Fruit fly (Drosophila melanogaster) whole organism, wandering third instar larva: Measurements from ENCODE around the gene Clbn.

Source experiments
- Abd-B ChIP-seq: fragments of >200 bp; optimal IDR thresholded peaks from 2 replicates; lab custom pipeline; 2017; ENCODE audit warnings: missing biosample characterization, missing genetic modification characterization
- CG32264 ChIP-seq: fragments of 200-800 bp; sonication (Bioruptor generic); optimal IDR thresholded peaks from 2 replicates; lab custom pipeline; 2016; ENCODE audit warnings: missing biosample characterization, missing genetic modification characterization
- CG9705 ChIP-seq: fragments of 200-800 bp; sonication (Bioruptor generic); optimal IDR thresholded peaks from 2 replicates; lab custom pipeline; 2018; ENCODE audit warnings: missing biosample characterization, mild to moderate bottlenecking, missing genetic modification characterization
- CrebA ChIP-seq: fragments of 200-800 bp; sonication (Bioruptor generic); optimal IDR thresholded peaks from 2 replicates; lab custom pipeline; 2016; ENCODE audit warnings: missing biosample characterization, mild to moderate bottlenecking, missing genetic modification characterization, borderline replicate concordance
- Dfd ChIP-seq: fragments of >200 bp; optimal IDR thresholded peaks from 2 replicates; lab custom pipeline; 2017; ENCODE audit warnings: missing biosample characterization, missing genetic modification characterization
- Dif ChIP-seq: fragments of 200-275, 200-300 bp; sonication (Bioruptor generic); optimal IDR thresholded peaks from 2 replicates; lab custom pipeline; 2018; ENCODE audit warnings: missing biosample characterization, missing genetic modification characterization; ENCODE audit not compliant: partially characterized antibody
- GATAd ChIP-seq: sonication (Bioruptor generic); optimal IDR thresholded peaks from 2 replicates; lab custom pipeline; 2016; ENCODE audit warnings: missing biosample characterization, missing genetic modification characterization
- HLH106 ChIP-seq: fragments of 200-800 bp; optimal IDR thresholded peaks from 3 replicates; lab custom pipeline; 2019; ENCODE audit warnings: missing biosample characterization, mild to moderate bottlenecking, missing genetic modification characterization, moderate library complexity
- Hnf4 ChIP-seq: fragments of 200-800 bp; sonication (Bioruptor generic); optimal IDR thresholded peaks from 2 replicates; lab custom pipeline; 2016; ENCODE audit warnings: missing biosample characterization, mild to moderate bottlenecking, missing genetic modification characterization
- Hr78 ChIP-seq: fragments of >200 bp; optimal IDR thresholded peaks from 2 replicates; lab custom pipeline; 2017; ENCODE audit warnings: missing biosample characterization, missing genetic modification characterization
- Hr83 ChIP-seq: fragments of 200-300 bp; sonication (Bioruptor generic); optimal IDR thresholded peaks from 2 replicates; lab custom pipeline; 2016; ENCODE audit warnings: missing biosample characterization, mild to moderate bottlenecking, missing genetic modification characterization, moderate library complexity; ENCODE audit not compliant: poor library complexity, severe bottlenecking
- Jra ChIP-seq: sonication (Bioruptor generic); optimal IDR thresholded peaks from 2 replicates; lab custom pipeline; 2016; ENCODE audit warnings: missing biosample characterization, missing genetic modification characterization
- Mio ChIP-seq: sonication (Bioruptor generic); optimal IDR thresholded peaks from 2 replicates; lab custom pipeline; 2016; ENCODE audit warnings: missing biosample characterization, missing genetic modification characterization
- Myc ChIP-seq: fragments of >200 bp; optimal IDR thresholded peaks from 2 replicates; lab custom pipeline; 2017
- N ChIP-seq: fragments of >200 bp; optimal IDR thresholded peaks from 2 replicates; lab custom pipeline; 2018; ENCODE audit warnings: missing biosample characterization, missing external identifiers, missing genetic modification characterization
- OdsH ChIP-seq: fragments of 200-800 bp; sonication (Bioruptor generic); optimal IDR thresholded peaks from 2 replicates; lab custom pipeline; 2016; ENCODE audit warnings: missing biosample characterization, mild to moderate bottlenecking, missing genetic modification characterization
- Rel ChIP-seq, 2 experiments: fragments of 200-800 bp; sonication (Bioruptor generic) in 1 of 2; optimal IDR thresholded peaks; 2 replicates in 1 of 2; 3 replicates in 1 of 2; lab custom pipeline; 2016 to 2019; ENCODE audit warnings: mild to moderate bottlenecking in 2 of 2, missing biosample characterization in 2 of 2, missing genetic modification characterization in 2 of 2, moderate library complexity in 1 of 2
- Sp1 ChIP-seq: fragments of 200-800 bp; sonication (Bioruptor generic); optimal IDR thresholded peaks from 3 replicates; lab custom pipeline; 2019; ENCODE audit warnings: missing biosample characterization, mild to moderate bottlenecking, missing genetic modification characterization, moderate library complexity
- Vsx2 ChIP-seq: fragments of 200-300, 225-300 bp; sonication (Bioruptor generic); optimal IDR thresholded peaks from 2 replicates; lab custom pipeline; 2018; ENCODE audit warnings: missing biosample characterization, missing genetic modification characterization; ENCODE audit not compliant: partially characterized antibody
- br ChIP-seq: fragments of 200-800 bp; sonication (Bioruptor generic); optimal IDR thresholded peaks from 2 replicates; lab custom pipeline; 2016; ENCODE audit warnings: missing biosample characterization, missing genetic modification characterization
- brk ChIP-seq: fragments of 200-800 bp; sonication (Bioruptor generic); optimal IDR thresholded peaks from 2 replicates; lab custom pipeline; 2016; ENCODE audit warnings: missing biosample characterization, mild to moderate bottlenecking, missing genetic modification characterization
- dl ChIP-seq, 2 experiments: fragments of 175-275, 200-275 bp in 1 of 2; fragments of 200-275 bp in 1 of 2; sonication (Bioruptor generic); optimal IDR thresholded peaks; lab custom pipeline; 2018; ENCODE audit warnings: mild to moderate bottlenecking in 2 of 2, missing biosample characterization in 2 of 2, missing genetic modification characterization in 2 of 2, moderate library complexity in 2 of 2; ENCODE audit not compliant: partially characterized antibody in 2 of 2, insufficient read depth in 1 of 2
- dmrt93B ChIP-seq: fragments of 200-800 bp; sonication (Bioruptor generic); optimal IDR thresholded peaks from 2 replicates; lab custom pipeline; 2018; ENCODE audit warnings: missing biosample characterization, mild to moderate bottlenecking, missing genetic modification characterization
- dsf ChIP-seq: sonication (Bioruptor generic); optimal IDR thresholded peaks from 2 replicates; lab custom pipeline; 2016; ENCODE audit warnings: missing biosample characterization, missing genetic modification characterization, borderline replicate concordance
- ey ChIP-seq: fragments of 200-800 bp; sonication (Bioruptor generic); optimal IDR thresholded peaks from 2 replicates; lab custom pipeline; 2016; ENCODE audit warnings: missing biosample characterization, missing genetic modification characterization
- foxo ChIP-seq, 2 experiments: fragments of 200-800 bp; sonication (Bioruptor generic); optimal IDR thresholded peaks; 2 replicates in 1 of 2; 3 replicates in 1 of 2; lab custom pipeline; 2016 to 2017; ENCODE audit warnings: missing biosample characterization in 2 of 2, missing genetic modification characterization in 2 of 2
- fru ChIP-seq: fragments of 200-800 bp; sonication (Bioruptor generic); optimal IDR thresholded peaks from 3 replicates; lab custom pipeline; 2016; ENCODE audit warnings: missing biosample characterization, mild to moderate bottlenecking, missing genetic modification characterization
- h ChIP-seq: fragments of 200-800 bp; sonication (Bioruptor generic); optimal IDR thresholded peaks from 3 replicates; lab custom pipeline; 2016; ENCODE audit warnings: missing biosample characterization, mild to moderate bottlenecking, missing genetic modification characterization
- lola ChIP-seq: fragments of >200 bp; optimal IDR thresholded peaks from 2 replicates; lab custom pipeline; 2017; ENCODE audit warnings: missing biosample characterization, missing genetic modification characterization
- pan ChIP-seq: fragments of >200 bp; optimal IDR thresholded peaks from 2 replicates; lab custom pipeline; 2017
- psq ChIP-seq: fragments of 200-800 bp; sonication (Bioruptor generic); optimal IDR thresholded peaks from 3 replicates; lab custom pipeline; 2017; ENCODE audit warnings: missing biosample characterization, mild to moderate bottlenecking, missing genetic modification characterization, moderate library complexity
- rgr ChIP-seq: fragments of 200-800 bp; sonication (Bioruptor generic); optimal IDR thresholded peaks from 3 replicates; lab custom pipeline; 2016; ENCODE audit warnings: missing biosample characterization, mild to moderate bottlenecking, missing genetic modification characterization
- sage ChIP-seq: fragments of 200-800 bp; sonication (Bioruptor generic); optimal IDR thresholded peaks from 2 replicates; lab custom pipeline; 2016; ENCODE audit warnings: missing biosample characterization, mild to moderate bottlenecking, missing genetic modification characterization
- sv ChIP-seq: fragments of 200-800 bp; sonication (Bioruptor generic); optimal IDR thresholded peaks from 3 replicates; lab custom pipeline; 2016; ENCODE audit warnings: missing biosample characterization, missing genetic modification characterization
- tai ChIP-seq: sonication (Bioruptor generic); optimal IDR thresholded peaks from 2 replicates; lab custom pipeline; 2016; ENCODE audit warnings: missing biosample characterization, missing genetic modification characterization
- usp ChIP-seq: fragments of >200 bp; optimal IDR thresholded peaks from 2 replicates; lab custom pipeline; 2017; ENCODE audit warnings: missing biosample characterization, missing genetic modification characterization
- woc ChIP-seq: sonication (Bioruptor generic); optimal IDR thresholded peaks from 2 replicates; lab custom pipeline; 2016; ENCODE audit warnings: missing biosample characterization, mild to moderate bottlenecking, missing genetic modification characterization

Gene Clbn

dm6 chr3R:25174244-25174643 is 46.9 kb downstream of the Clbn start:
- TF ChIP-seq Hnf4 (GFP tag; lab: Kevin White, UChicago) (peak; percentile 56), tai (no peak), Hr83 (no peak), CG32264 (GFP tag; lab: Kevin White, UChicago) (no peak), Vsx2 (no peak), ey (GFP tag; lab: Kevin White, UChicago) (peak; percentile 78), pan (lab: Kevin White, UChicago) (peak; percentile 46), woc (GFP tag; lab: Kevin White, UChicago) (peak; percentile 87), usp (GFP tag; lab: Kevin White, UChicago) (no peak), CrebA (GFP tag; lab: Kevin White, UChicago) (no peak), lola (GFP tag; lab: Kevin White, UChicago) (no peak), GATAd (GFP tag; lab: Kevin White, UChicago) (no peak), HLH106 (tag; lab: Kevin White, UChicago) (peak; percentile 78), dsf (GFP tag; lab: Kevin White, UChicago) (no peak), Sp1 (peak; percentile 70), Abd-B (GFP tag; lab: Kevin White, UChicago) (no peak), dmrt93B (GFP tag; lab: Kevin White, UChicago) (peak; percentile 64), Jra (GFP tag; lab: Kevin White, UChicago) (peak; percentile 18), CG9705 (peak; percentile 39), brk (GFP tag; lab: Kevin White, UChicago) (peak; percentile 47), foxo (GFP tag; optimal IDR thresholded peaks at IDR 0.05; lab: Kevin White, UChicago) (peak in 1 of 2 experiments; percentile 79), Rel (GFP tag; optimal IDR thresholded peaks at IDR 0.05; lab: Kevin White, UChicago) (no peak), Rel (tag; optimal IDR thresholded peaks at IDR 0.05; lab: Kevin White, UChicago) (peak; percentile 2), Dif (GFP tag; lab: Kevin White, UChicago) (no peak), fru (GFP tag; lab: Kevin White, UChicago) (peak; percentile 80), OdsH (peak; percentile 64), rgr (GFP tag; lab: Kevin White, UChicago) (peak; percentile 57), br (GFP tag; lab: Kevin White, UChicago) (peak; percentile 70), h (GFP tag; lab: Kevin White, UChicago) (peak; percentile 59), psq (GFP tag; lab: Kevin White, UChicago) (peak; percentile 67), sage (GFP tag; lab: Kevin White, UChicago) (no peak), dl (GFP tag; optimal IDR thresholded peaks at IDR 0.05; lab: Kevin White, UChicago; ENCODE audit: insufficient read depth in 1 of 2, partially characterized antibody in 2 of 2) (no peak)
- TF ChIP-seq, all 38 proteins: peak for 18

- TF ChIP-seq foxo (GFP tag; optimal IDR thresholded peaks at IDR 0.05; lab: Kevin White, UChicago), result peak in 1 of 2 experiments; percentile 11
- TF ChIP-seq Hr83, result no peak
- TF ChIP-seq Myc (lab: Kevin White, UChicago), result no peak
These were observed 49.2 kb downstream of the Clbn start for dm6 chr3R:25176517-25176916.

- TF ChIP-seq Jra (GFP tag; lab: Kevin White, UChicago) (no peak), CG32264 (GFP tag; lab: Kevin White, UChicago) (no peak), dsf (GFP tag; lab: Kevin White, UChicago) (no peak), Abd-B (GFP tag; lab: Kevin White, UChicago) (no peak), tai (no peak), woc (GFP tag; lab: Kevin White, UChicago) (no peak), dl (GFP tag; optimal IDR thresholded peaks at IDR 0.05; lab: Kevin White, UChicago; ENCODE audit: insufficient read depth in 1 of 2, partially characterized antibody in 2 of 2) (no peak), brk (GFP tag; lab: Kevin White, UChicago) (no peak)
These were observed 50.1 kb downstream of the Clbn start for dm6 chr3R:25177429-25177828.

dm6 chr3R:25178521-25178920 is 51.2 kb downstream of the Clbn start:
- peak; percentile 90 for TF ChIP-seq rgr (GFP tag; lab: Kevin White, UChicago)
- TF ChIP-seq ey (GFP tag; lab: Kevin White, UChicago), result peak; percentile 90
- no peak for TF ChIP-seq pan (lab: Kevin White, UChicago)
- peak; percentile 83 for TF ChIP-seq br (GFP tag; lab: Kevin White, UChicago)
- no peak for TF ChIP-seq Myc (lab: Kevin White, UChicago)
- peak; percentile 48 for TF ChIP-seq dmrt93B (GFP tag; lab: Kevin White, UChicago)
- no peak for TF ChIP-seq dl (GFP tag; optimal IDR thresholded peaks at IDR 0.05; lab: Kevin White, UChicago; ENCODE audit: insufficient read depth in 1 of 2, partially characterized antibody in 2 of 2)
- no peak for TF ChIP-seq Dfd
- no peak for TF ChIP-seq dsf (GFP tag; lab: Kevin White, UChicago)
- TF ChIP-seq sage (GFP tag; lab: Kevin White, UChicago), result peak; percentile 22
- no peak for TF ChIP-seq lola (GFP tag; lab: Kevin White, UChicago)
- TF ChIP-seq CrebA (GFP tag; lab: Kevin White, UChicago), result no peak
- TF ChIP-seq N, result no peak
- no peak for TF ChIP-seq Dif (GFP tag; lab: Kevin White, UChicago)
- no peak for TF ChIP-seq Rel (GFP tag; optimal IDR thresholded peaks at IDR 0.05; lab: Kevin White, UChicago)
- TF ChIP-seq Rel (tag; optimal IDR thresholded peaks at IDR 0.05; lab: Kevin White, UChicago), result peak; percentile 38
- peak; percentile 51 for TF ChIP-seq woc (GFP tag; lab: Kevin White, UChicago)
- TF ChIP-seq CG9705, result peak; percentile 42
- no peak for TF ChIP-seq usp (GFP tag; lab: Kevin White, UChicago)
- TF ChIP-seq sv (GFP tag; lab: Kevin White, UChicago), result peak; percentile 46
- TF ChIP-seq OdsH, result peak; percentile 89
- peak; percentile 69 for TF ChIP-seq h (GFP tag; lab: Kevin White, UChicago)
- no peak for TF ChIP-seq Hr78
- peak; percentile 85 for TF ChIP-seq HLH106 (tag; lab: Kevin White, UChicago)
- peak in 1 of 2 experiments; percentile 80 for TF ChIP-seq foxo (GFP tag; optimal IDR thresholded peaks at IDR 0.05; lab: Kevin White, UChicago)
- peak; percentile 86 for TF ChIP-seq Sp1
- no peak for TF ChIP-seq CG32264 (GFP tag; lab: Kevin White, UChicago)
- no peak for TF ChIP-seq Mio
- peak; percentile 68 for TF ChIP-seq fru (GFP tag; lab: Kevin White, UChicago)
- no peak for TF ChIP-seq Hr83
- no peak for TF ChIP-seq tai
- TF ChIP-seq Jra (GFP tag; lab: Kevin White, UChicago), result no peak
